Worm (Caenorhabditis elegans): ENCODE data around the gene tsp-18.

DNA sequence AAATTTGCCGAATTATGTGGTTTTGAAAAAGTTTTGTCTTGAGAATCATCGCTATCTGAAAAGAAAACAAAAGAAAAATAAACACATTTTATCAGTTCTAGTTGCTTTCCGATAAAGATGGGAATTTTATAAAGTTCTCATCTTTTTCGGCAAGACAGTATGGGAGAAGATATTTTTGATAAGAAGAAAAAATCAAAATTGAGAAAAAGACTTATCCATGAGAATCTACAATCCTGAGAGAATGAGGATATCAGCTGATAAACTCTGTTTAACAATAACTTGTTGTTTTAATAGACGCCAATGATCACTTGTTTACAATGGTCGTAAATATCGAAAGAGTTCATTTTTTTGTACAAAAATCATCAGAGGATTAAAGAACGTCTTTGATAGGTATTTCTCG lies 28.3 kb upstream of the tsp-18 start, which contains the start of gene F55C12.6:
- no peak for TF ChIP-seq aly-2 (tag; optimal IDR thresholded peaks at IDR 0.05)
- no peak for TF ChIP-seq pha-4 (GFP tag; IDR thresholded peaks at IDR 0.05)
- TF ChIP-seq pha-4 (tag; optimal IDR thresholded peaks at IDR 0.05): no peak
- TF ChIP-seq nhr-28 (tag; optimal IDR thresholded peaks at IDR 0.05): no peak
- no peak for TF ChIP-seq lin-39 (tag; optimal IDR thresholded peaks at IDR 0.05)
- TF ChIP-seq lin-15B (tag; optimal IDR thresholded peaks at IDR 0.05): no peak
- TF ChIP-seq zag-1 (tag; optimal IDR thresholded peaks at IDR 0.05): no peak
- TF ChIP-seq Y48G9A.11 (GFP tag; IDR thresholded peaks at IDR 0.05): no peak
- no peak for TF ChIP-seq snpc-4 (tag; optimal IDR thresholded peaks at IDR 0.05)
- no peak for TF ChIP-seq ceh-44 (GFP tag; IDR thresholded peaks at IDR 0.05)
